Worm (Caenorhabditis elegans): ENCODE measurements around the gene F44E5.17.

- TF ChIP-seq lin-13 (GFP tag; optimal IDR thresholded peaks at IDR 0.05): no peak
- TF ChIP-seq nhr-237 (tag; optimal IDR thresholded peaks at IDR 0.05): no peak
- TF ChIP-seq nhr-11 (tag; optimal IDR thresholded peaks at IDR 0.05): no peak
- TF ChIP-seq ztf-4 (tag; optimal IDR thresholded peaks at IDR 0.05): no peak
- no peak for TF ChIP-seq elt-1 (tag; optimal IDR thresholded peaks at IDR 0.05)
- TF ChIP-seq blmp-1 (tag; optimal IDR thresholded peaks at IDR 0.05; ENCODE audit: insufficient read depth): no peak
- no peak for TF ChIP-seq unc-39 (tag; optimal IDR thresholded peaks at IDR 0.05)
- TF ChIP-seq elt-3 (tag; optimal IDR thresholded peaks at IDR 0.05): no peak
- no peak for TF ChIP-seq F13H6.1 (tag; optimal IDR thresholded peaks at IDR 0.05)
- TF ChIP-seq nhr-6 (tag; optimal IDR thresholded peaks at IDR 0.05): no peak
- no peak for TF ChIP-seq R02D3.7 (tag; optimal IDR thresholded peaks at IDR 0.05)
- no peak for TF ChIP-seq lsy-2 (tag; optimal IDR thresholded peaks at IDR 0.05)
These were observed 18.1 kb upstream of the F44E5.17 start, which contains the start of gene F44E5.2 for ce11 chrII:11766472-11766871.

All from whole organism, L2 larva.